Fruit fly (Drosophila melanogaster) ovary, adult (tissue): ENCODE data around the gene CG7402.

Source experiments
- CG17801 ChIP-seq: fragments of 200-800 bp; optimal IDR thresholded peaks from 2 replicates; lab custom pipeline; 2019; ENCODE audit warnings: missing biosample characterization, mild to moderate bottlenecking, missing genetic modification characterization, moderate library complexity; ENCODE audit not compliant: partially characterized antibody

The CG7402 gene

DNA sequence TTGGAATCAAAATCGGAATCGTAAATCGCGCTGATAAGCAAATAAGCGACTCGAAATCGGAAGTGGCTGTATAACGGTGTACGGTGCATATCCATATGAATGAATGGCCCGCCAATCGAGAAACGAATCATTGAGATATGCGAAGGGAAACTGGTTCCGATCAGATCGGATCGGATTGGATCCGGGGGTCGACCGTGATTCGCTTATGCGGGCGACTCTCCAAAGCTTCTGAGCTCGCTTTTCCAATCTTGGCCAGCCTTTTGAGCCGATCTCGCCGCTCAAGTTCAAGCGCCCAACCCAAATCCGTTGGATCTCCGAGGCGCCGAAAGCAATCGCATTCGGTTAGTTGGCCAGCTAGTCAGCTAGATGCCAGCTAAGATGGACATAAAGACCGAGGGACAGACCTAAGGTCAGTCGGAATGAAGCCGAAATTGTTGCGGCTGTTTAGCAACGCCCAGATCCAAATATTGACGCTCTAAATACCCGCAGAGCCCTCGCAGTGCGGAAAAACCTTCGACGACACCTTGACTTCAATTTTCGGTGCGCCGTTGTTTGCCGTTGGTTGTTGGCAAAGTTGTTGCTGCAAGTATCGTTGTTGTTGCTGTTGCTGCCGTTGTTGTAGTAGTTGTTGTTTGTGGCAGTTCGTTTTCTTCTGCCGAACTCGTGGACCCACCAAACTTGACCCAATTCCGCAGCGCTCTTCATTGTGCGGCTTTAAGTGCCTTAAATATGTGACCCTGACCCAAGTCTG lies 36.7 kb downstream of the CG7402 start:
- TF ChIP-seq CG17801: no peak

DNA sequence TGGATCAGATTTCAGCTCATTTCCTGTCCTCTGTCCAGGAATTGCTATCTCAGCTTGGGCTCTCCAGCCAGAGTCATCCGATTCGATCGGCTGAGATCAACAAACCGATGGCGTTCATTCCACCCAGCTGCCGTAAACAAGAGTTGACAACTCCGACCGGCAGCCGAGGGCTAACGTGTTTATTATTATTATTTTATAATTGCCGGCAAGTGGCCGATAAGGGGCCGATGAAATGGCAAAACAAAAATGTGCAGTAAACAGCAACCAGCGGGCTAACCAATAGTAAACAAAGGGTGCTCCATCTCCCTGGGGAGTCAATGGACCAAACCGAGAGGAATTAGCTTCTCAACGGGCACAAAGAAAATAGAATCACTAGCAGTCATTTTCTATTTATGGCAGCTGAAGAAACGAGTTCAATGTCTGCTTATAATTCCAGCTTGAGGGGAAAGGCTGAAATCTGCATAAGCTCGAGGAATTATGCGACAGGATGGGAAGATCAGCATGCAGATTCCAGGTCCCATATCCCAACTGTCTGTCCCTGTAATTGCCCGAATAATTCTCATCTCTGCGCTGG lies 37.8 kb downstream of the CG7402 start:
- TF ChIP-seq CG17801: no peak

DNA sequence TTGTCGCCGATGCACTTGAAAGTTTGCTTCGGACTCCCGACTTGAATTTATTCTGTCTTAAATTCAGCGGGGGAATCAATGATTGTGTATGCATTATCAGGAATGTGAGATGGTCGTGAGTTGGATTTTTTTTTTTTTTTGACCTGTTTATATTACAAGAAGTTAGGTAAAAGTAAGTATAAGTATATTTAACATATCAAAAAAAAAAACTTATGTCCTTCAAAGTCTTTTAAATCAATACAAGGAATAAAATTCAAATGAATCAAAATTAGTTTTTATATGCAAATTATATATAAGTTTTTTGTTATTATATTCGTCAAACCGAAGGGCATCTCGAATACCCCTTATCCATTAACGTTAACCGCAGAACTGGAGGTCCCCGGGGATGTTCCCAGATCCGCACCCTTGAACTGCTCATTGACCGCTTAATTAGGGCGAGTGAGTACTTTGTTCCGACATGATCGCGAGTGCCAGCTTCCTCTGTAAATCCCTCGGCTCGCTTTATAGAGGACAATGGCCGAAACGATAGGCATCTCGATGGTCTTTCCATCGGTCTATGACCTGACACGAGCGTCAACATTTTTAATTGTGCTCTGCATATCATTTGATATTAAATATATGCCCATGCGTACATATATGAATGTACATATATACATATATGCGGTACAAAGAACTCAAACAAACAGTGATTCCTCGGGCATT lies 39.2 kb downstream of the CG7402 start:
- TF ChIP-seq CG17801: no peak

DNA sequence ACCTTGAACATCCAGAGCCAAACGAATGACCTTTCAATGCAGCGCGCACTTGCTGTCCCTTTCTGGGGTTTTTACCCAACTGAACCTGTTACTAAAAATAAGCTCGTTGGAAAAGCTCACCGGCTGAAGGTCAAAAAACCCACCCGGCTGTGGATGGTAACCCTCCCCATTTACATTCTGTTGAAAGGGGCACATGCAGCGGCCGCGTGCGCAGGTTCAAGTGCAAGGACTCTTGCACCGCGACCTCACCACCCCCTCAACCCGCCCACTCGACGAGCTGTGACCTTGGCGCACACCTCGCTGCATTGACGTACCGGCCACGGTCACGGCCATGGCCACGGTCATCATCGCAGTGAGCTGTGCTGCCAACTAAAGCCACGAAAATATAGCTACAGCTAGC lies 40.6 kb downstream of the CG7402 start:
- TF ChIP-seq CG17801: no peak

DNA sequence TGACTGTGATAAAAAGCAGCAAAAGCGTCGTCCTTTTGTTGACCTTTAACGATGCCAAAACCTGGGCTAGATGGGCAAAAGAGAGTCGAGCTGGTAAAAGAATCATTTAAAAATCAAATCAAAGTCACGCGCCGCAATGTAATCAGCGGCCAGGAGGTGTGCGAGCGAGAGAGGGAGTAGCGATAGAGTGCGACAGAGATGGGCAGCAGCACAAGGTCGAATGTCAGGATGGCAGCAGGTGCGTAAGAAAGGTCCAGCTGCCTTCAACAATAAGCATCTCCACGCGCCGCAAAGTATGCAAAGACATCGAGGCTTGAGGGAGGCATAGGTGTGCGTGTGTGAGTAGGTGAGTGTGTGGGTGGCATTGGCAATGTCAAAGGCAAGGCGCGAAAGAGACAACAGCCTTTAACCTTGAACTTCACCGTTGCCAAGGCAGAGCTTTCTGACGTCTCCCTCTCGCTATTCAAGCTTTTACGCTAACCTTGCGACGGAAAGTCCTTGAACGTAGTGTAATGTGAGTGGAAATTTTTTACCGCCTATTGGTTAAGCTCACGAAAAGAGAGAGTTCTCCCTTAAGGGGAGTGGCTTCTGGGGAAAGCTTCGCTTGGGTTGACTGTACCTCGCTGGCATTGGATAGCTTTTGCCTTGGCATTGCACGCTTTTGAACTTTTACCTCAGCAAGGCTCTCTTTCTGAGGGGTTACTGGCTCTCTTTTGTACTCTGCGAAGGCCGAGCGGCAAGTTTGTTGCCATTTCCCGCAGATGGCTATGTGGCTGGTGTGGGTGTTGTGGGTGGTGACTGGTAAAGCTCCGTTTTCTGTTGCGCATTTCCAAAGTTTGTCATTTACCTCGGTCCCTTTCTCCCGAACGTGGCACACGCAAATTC lies 42.4 kb downstream of the CG7402 start:
- TF ChIP-seq CG17801: no peak

DNA sequence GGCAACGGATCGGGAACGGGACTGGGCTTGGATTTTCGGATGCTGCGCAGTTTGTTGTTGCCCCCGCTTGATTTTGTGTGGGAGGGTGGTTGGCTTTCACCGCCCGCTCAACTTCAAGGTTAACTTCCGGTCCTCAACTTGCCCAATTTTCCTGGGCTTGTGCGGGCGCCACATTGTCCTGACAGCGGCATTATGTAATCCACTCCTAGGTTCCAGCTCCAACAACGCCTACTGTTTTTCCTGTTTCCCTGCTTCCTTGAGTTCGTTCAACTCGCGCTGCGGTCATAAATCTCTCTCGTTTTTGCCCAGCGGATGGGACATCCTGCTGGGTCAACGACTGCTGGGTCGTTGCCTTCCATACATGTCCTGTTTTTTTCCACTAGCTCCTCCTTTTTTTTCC lies 44.4 kb downstream of the CG7402 start:
- no peak for TF ChIP-seq CG17801

DNA sequence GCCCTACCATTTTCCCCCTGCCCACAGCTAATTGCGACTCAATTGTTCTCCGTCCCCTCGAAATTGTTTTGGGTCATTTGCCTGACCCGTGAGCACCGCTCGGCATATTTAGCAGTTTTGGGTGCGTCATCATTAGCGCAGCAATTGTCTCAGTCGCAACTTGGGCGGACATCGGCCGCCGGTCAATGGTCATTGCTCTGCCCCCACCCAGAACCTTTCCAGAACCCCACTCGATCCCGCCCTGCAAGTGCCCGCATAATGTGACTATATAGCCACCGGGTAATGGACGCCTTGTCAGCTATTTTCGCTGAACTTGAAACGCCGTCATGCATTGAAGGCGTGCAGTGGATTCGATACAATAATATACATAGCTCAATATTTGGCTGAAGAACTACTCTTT lies 45.6 kb downstream of the CG7402 start:
- TF ChIP-seq CG17801: peak; percentile 13

DNA sequence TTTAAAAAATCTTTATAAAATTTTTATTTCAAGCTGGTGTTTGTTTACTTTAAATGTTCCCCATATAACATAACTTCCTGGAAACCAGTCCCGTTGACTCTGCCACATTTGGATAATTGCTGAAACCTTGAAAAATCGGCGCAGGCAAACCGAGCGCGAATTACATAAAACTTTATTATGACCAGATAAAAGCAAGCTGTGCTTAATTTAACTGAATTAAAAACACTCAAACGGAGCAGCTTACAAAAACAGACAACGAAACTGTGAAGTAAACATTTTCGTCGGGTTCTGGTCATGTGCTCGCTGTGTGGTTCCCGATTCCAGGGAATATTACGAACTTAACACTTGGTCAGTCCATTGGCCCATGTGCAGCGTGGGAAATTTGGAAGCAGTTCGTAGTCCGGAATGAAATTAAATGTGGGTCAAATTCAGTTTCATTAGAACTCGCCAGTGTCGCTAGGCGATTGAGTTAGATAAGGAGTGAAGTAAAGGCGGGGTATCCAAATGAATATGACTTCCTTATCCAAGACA lies 46.3 kb downstream of the CG7402 start:
- TF ChIP-seq CG17801: no peak

DNA sequence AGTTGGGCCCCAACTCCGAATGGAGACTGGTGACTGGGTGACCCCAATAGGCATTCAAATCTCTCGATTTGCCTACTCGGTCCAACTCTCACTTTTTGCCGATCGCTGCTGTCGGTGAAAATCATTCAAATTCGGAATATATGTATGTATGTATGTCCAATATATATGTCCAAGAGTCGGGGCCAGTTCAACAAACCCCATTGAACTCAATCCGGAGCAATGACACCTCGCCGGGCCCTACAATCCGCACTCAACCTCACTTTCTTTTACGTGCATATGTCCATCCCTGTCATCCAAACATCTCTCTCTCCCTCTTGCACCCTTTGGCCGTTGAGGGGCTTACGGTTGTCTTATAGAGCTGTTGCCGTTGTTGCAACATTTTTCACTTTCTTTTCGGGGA lies 47.5 kb downstream of the CG7402 start:
- no peak for TF ChIP-seq CG17801

DNA sequence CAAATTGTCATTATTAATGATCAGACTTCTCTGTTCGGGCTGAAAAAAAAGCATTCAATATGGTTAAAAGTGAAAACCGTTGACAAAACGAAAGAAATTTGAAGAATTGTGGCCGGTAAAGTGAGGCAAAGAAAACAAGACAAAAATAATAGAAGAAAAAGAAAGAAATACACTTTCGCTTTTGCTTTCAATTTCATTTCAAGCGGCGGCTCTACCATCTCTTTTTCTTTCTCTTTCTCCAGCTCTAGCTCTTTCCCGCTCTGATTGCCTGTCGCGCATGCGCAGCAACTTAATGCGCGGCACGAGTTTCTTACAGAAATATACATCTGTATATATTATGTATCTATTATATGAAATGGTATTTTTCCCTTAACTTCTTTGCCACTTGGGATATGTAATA lies 49.8 kb downstream of the CG7402 start:
- TF ChIP-seq CG17801: no peak

DNA sequence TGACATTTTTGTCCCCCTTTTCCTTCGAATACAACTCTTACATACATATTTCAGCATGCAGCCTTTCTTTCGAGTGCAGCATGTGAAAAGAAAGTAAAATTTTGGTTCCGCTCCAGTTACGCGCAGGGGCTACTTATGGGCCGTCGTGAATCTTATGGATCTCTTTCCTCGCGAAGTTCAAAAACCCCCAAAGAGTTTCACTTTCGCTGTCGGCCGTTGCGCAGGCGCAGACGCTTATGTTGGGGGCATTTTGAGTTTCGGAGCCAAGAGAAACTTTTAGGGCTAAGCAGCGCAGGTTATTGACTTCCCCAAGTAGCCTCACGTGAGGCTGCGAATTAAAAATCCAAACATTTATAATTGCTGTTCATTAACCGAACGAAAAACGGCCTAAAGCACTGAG lies 51.1 kb downstream of the CG7402 start:
- no peak for TF ChIP-seq CG17801

DNA sequence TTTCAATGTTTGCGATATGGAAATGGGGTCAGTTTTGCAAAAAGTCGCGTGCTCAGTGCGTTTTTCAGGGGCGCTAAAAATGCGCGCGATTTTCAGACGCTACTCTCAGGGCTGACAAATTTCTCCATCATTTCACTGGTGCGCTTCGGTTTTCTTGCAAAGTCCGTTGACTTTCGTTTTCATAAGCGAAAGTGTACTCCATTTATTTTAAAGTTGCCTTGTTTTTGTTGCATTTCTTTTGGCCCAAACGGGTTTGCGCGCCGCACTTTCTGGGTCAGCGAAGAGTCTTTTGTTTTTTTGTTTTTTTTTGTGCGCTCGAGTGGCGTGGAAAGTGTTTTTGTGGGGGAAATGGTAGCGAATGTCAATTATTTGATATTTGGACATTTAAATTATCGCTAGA lies 52.1 kb downstream of the CG7402 start:
- TF ChIP-seq CG17801: no peak

DNA sequence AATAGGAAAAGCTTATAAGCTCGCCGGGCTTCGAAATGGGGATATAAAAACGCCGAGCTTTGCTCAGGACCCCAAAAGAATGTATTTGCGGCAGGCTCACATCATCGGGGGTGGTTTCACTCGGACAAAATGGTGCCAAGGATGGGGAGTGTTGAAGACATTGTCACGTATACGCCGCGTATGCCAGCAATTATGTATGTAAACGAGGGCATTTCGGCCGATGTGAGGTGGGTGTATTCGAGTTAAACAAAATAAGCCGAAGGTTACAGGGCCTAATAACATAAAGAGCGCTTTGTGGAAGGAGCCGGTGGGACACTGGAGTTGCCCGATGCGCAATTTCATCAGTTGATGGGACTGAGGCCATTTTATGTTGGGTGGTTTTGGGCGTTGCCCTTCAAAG lies 53.5 kb downstream of the CG7402 start:
- TF ChIP-seq CG17801: no peak
